Fruit fly (Drosophila melanogaster): ENCODE data around the gene CG14930.

- TF ChIP-seq sv (GFP tag; optimal IDR thresholded peaks at IDR 0.05) = no peak
- no peak for TF ChIP-seq Rel (GFP tag; optimal IDR thresholded peaks at IDR 0.05)
- no peak for TF ChIP-seq Rel (tag; optimal IDR thresholded peaks at IDR 0.05)
- no peak for TF ChIP-seq Dfd (GFP tag; optimal IDR thresholded peaks at IDR 0.05)
- TF ChIP-seq Mio (GFP tag; optimal IDR thresholded peaks at IDR 0.05) = no peak
- no peak for TF ChIP-seq psq (GFP tag; optimal IDR thresholded peaks at IDR 0.05)
- TF ChIP-seq br (GFP tag; optimal IDR thresholded peaks at IDR 0.05) = no peak
- TF ChIP-seq Vsx2 (GFP tag; optimal IDR thresholded peaks at IDR 0.05; ENCODE audit: partially characterized antibody) = no peak
- TF ChIP-seq Jra (GFP tag; optimal IDR thresholded peaks at IDR 0.05) = no peak
- TF ChIP-seq GATAd (GFP tag; optimal IDR thresholded peaks at IDR 0.05) = no peak
- no peak for TF ChIP-seq dl (GFP tag; optimal IDR thresholded peaks at IDR 0.05; ENCODE audit: insufficient read depth in 1 of 2, partially characterized antibody in 2 of 2)
- TF ChIP-seq CrebA (GFP tag; optimal IDR thresholded peaks at IDR 0.05; ENCODE audit: borderline replicate concordance) = no peak
- TF ChIP-seq usp (GFP tag; optimal IDR thresholded peaks at IDR 0.05) = no peak
- TF ChIP-seq Hr83 (GFP tag; optimal IDR thresholded peaks at IDR 0.05; ENCODE audit: poor library complexity, severe bottlenecking) = no peak
- no peak for TF ChIP-seq Abd-B (GFP tag; optimal IDR thresholded peaks at IDR 0.05)
Observed at dm6 chr2L:11521185-11521584, at the start of gene CG14930.

Measured in whole organism, wandering third instar larva.